Worm (Caenorhabditis elegans): ENCODE data around the gene acp-3.
A peak's percentile ranks its signal among the peaks of the same experiment; 100 is the strongest.

The acp-3 gene

ce11 chrII:8449660-8450118 is 12.8 kb upstream of the acp-3 start, which contains the start of gene F22B5.4:
F22B5.4 (plus strand) TSS chrII:8449710.
- TF ChIP-seq F23B12.7 (tag; optimal IDR thresholded peaks at IDR 0.05; ENCODE audit: insufficient read depth) (no peak), lin-35 (GFP tag; optimal IDR thresholded peaks at IDR 0.05) (no peak), ets-4 (GFP tag; optimal IDR thresholded peaks at IDR 0.05) (no peak), rcor-1 (GFP tag; IDR thresholded peaks at IDR 0.05) (no peak), him-1 (tag; optimal IDR thresholded peaks at IDR 0.05) (no peak), F52B5.7 (tag; optimal IDR thresholded peaks at IDR 0.05) (no peak), Y67H2A.10 (GFP tag; conservative IDR thresholded peaks at IDR 0.05) (no peak), atf-7 (tag; optimal IDR thresholded peaks at IDR 0.05) (no peak), madf-6 (GFP tag; IDR thresholded peaks at IDR 0.05) (no peak), mcd-1 (GFP tag; IDR thresholded peaks at IDR 0.05) (no peak), mes-4 (tag; optimal IDR thresholded peaks at IDR 0.05) (no peak), sea-2 (GFP tag; IDR thresholded peaks at IDR 0.05) (no peak), K11D2.4 (GFP tag; IDR thresholded peaks at IDR 0.05) (no peak), nhr-179 (tag; optimal IDR thresholded peaks at IDR 0.05) (no peak), snpc-4 (GFP tag; optimal IDR thresholded peaks at IDR 0.05) (no peak), snpc-4 (tag; optimal IDR thresholded peaks at IDR 0.05) (no peak)

ce11 chrII:8446731-8447130 is 9.8 kb upstream of the acp-3 start, which contains the start of gene cut-3:
cut-3 (minus strand) TSS chrII:8446831.
- no peak for TF ChIP-seq madf-3 (GFP tag; IDR thresholded peaks at IDR 0.05)
- TF ChIP-seq snpc-1.3 (tag; optimal IDR thresholded peaks at IDR 0.05; ENCODE audit: insufficient read depth), result no peak
- TF ChIP-seq tbx-9 (tag; optimal IDR thresholded peaks at IDR 0.05; ENCODE audit: borderline replicate concordance), result no peak
- no peak for TF ChIP-seq madf-10 (tag; optimal IDR thresholded peaks at IDR 0.05)
- TF ChIP-seq F10E7.11 (tag; optimal IDR thresholded peaks at IDR 0.05), result no peak
- TF ChIP-seq K11D2.4 (GFP tag; IDR thresholded peaks at IDR 0.05), result no peak
- no peak for TF ChIP-seq egrh-3 (GFP tag; IDR thresholded peaks at IDR 0.05)
- TF ChIP-seq nhr-90 (tag; optimal IDR thresholded peaks at IDR 0.05), result no peak
- no peak for TF ChIP-seq ccch-3 (GFP tag; optimal IDR thresholded peaks at IDR 0.05)
- TF ChIP-seq attf-3 (GFP tag; conservative IDR thresholded peaks at IDR 0.05), result no peak
- TF ChIP-seq ztf-28 (GFP tag; IDR thresholded peaks at IDR 0.05), result no peak

ce11 chrII:8444007-8444406 is 7.1 kb upstream of the acp-3 start, which contains the start of gene evl-20:
evl-20 (plus strand) TSS chrII:8444307.
- TF ChIP-seq Y56A3A.18 (GFP tag; IDR thresholded peaks at IDR 0.05) (0 out of 2 replicates have a peak, but pooled peaks have one; percentile 41), ceh-79 (tag; optimal IDR thresholded peaks at IDR 0.05) (no peak)

ce11 chrII:8442717-8443223 is 5.8 kb upstream of the acp-3 start, which contains the start of gene eif-3.G:
eif-3.G (plus strand) TSS chrII:8442767.
- TF ChIP-seq snpc-3.4 (tag; optimal IDR thresholded peaks at IDR 0.05) (no peak), attf-6 (GFP tag; IDR thresholded peaks at IDR 0.05) (no peak), Y53F4B.3 (GFP tag; IDR thresholded peaks at IDR 0.05) (no peak), hrde-1 (tag; optimal IDR thresholded peaks at IDR 0.05; ENCODE audit: borderline replicate concordance) (no peak), ama-1 (optimal IDR thresholded peaks at IDR 0.05) (no peak), ama-1 (GFP tag; optimal IDR thresholded peaks at IDR 0.05) (no peak), hsf-1 (GFP tag; IDR thresholded peaks at IDR 0.05) (0 out of 2 replicates have a peak, but pooled peaks have one; percentile 39), pbrm-1 (GFP tag; IDR thresholded peaks at IDR 0.05) (no peak), nhr-27 (tag; optimal IDR thresholded peaks at IDR 0.05) (no peak), dox-1 (GFP tag; IDR thresholded peaks at IDR 0.05) (no peak), rpc-1 (optimal IDR thresholded peaks at IDR 0.05) (no peak), rpc-1 (tag; optimal IDR thresholded peaks at IDR 0.05) (no peak), cebp-2 (GFP tag; IDR thresholded peaks at IDR 0.05) (no peak), rec-8 (tag; optimal IDR thresholded peaks at IDR 0.05) (no peak), F10E7.11 (tag; optimal IDR thresholded peaks at IDR 0.05) (no peak), madf-6 (GFP tag; IDR thresholded peaks at IDR 0.05) (peak; percentile 50), unc-62 (GFP tag; optimal IDR thresholded peaks at IDR 0.05) (no peak), lir-1 (GFP tag; conservative IDR thresholded peaks at IDR 0.05) (no peak), nfya-2 (GFP tag; IDR thresholded peaks at IDR 0.05) (no peak)

Data from whole organism, young adult.